Fruit fly (Drosophila melanogaster) whole organism, embryonic: ENCODE results near the gene Rad9.

ENCODE experiments used
- Atf6 ChIP-seq: fragments of 200-800 bp; sonication (Bioruptor generic); IDR thresholded peaks from 2 replicates; pipeline ENCODE4 v1.3.6; 2022; ENCODE audit warnings: missing biosample characterization, missing genetic modification characterization
- B-H2 ChIP-seq: fragments of 200-800 bp; sonication (Bioruptor generic); optimal IDR thresholded peaks from 2 replicates; lab custom pipeline; 2018; ENCODE audit warnings: missing biosample characterization, mild to moderate bottlenecking, missing genetic modification characterization
- CG12236 ChIP-seq: fragments of 200-800 bp; sonication (Bioruptor generic); optimal IDR thresholded peaks from 2 replicates; lab custom pipeline; 2016; ENCODE audit warnings: missing biosample characterization, missing genetic modification characterization
- CG1233 ChIP-seq: fragments of 200-800 bp; sonication (Bioruptor generic); optimal IDR thresholded peaks from 4 replicates; lab custom pipeline; 2018; ENCODE audit warnings: missing biosample characterization, mild to moderate bottlenecking, missing genetic modification characterization
- CG15011 ChIP-seq: fragments of 200-800 bp; sonication (Bioruptor generic); optimal IDR thresholded peaks from 3 replicates; lab custom pipeline; 2018; ENCODE audit warnings: missing biosample characterization, mild to moderate bottlenecking, missing genetic modification characterization
- CG15514 ChIP-seq: fragments of 200-800 bp; sonication (Bioruptor generic); optimal IDR thresholded peaks from 3 replicates; lab custom pipeline; 2017; ENCODE audit warnings: missing biosample characterization, missing genetic modification characterization, mild to moderate bottlenecking, moderate library complexity, missing genetic modification reagents
- CG1602 ChIP-seq: fragments of 200-800 bp; sonication (Bioruptor generic); optimal IDR thresholded peaks from 3 replicates; lab custom pipeline; 2016; ENCODE audit warnings: missing biosample characterization, missing genetic modification characterization
- CG16863 ChIP-seq: fragments of 200-800 bp; sonication (Bioruptor generic); optimal IDR thresholded peaks from 3 replicates; lab custom pipeline; 2016; ENCODE audit warnings: missing biosample characterization, missing genetic modification characterization
- CG17186 ChIP-seq: fragments of 200-800 bp; sonication (Bioruptor generic); optimal IDR thresholded peaks from 3 replicates; lab custom pipeline; 2017; ENCODE audit warnings: missing biosample characterization, missing genetic modification reagents, missing genetic modification characterization
- CG17829 ChIP-seq: fragments of 200-800 bp; optimal IDR thresholded peaks from 2 replicates; lab custom pipeline; 2019; ENCODE audit warnings: missing biosample characterization, mild to moderate bottlenecking, missing genetic modification characterization, moderate library complexity
- CG18476 ChIP-seq: fragments of 200-800 bp; sonication (Bioruptor generic); optimal IDR thresholded peaks from 2 replicates; lab custom pipeline; 2016; ENCODE audit warnings: missing biosample characterization, mild to moderate bottlenecking, missing genetic modification characterization
- CG2129 ChIP-seq: fragments of 200-800 bp; sonication (Bioruptor generic); IDR thresholded peaks from 2 replicates; pipeline ENCODE4 v1.3.6; 2022; ENCODE audit warnings: missing biosample characterization, missing genetic modification characterization; ENCODE audit not compliant: partially characterized antibody
- CG2712 ChIP-seq: fragments of 200-800 bp; optimal IDR thresholded peaks from 3 replicates; lab custom pipeline; 2019; ENCODE audit warnings: missing biosample characterization, mild to moderate bottlenecking, missing genetic modification characterization, moderate library complexity
- CG31441 ChIP-seq: fragments of 200-800 bp; sonication (Bioruptor generic); IDR thresholded peaks from 2 replicates; pipeline ENCODE4 v1.3.6; 2022; ENCODE audit warnings: missing biosample characterization, missing genetic modification characterization
- CG34422 ChIP-seq: fragments of 200-800 bp; sonication (Bioruptor generic); IDR thresholded peaks from 3 replicates; pipeline ENCODE4 v1.3.6; 2022; ENCODE audit warnings: missing biosample characterization, missing genetic modification characterization
- CG3838 ChIP-seq: fragments of 200-800 bp; sonication (Bioruptor generic); optimal IDR thresholded peaks from 3 replicates; lab custom pipeline; 2016; ENCODE audit warnings: missing biosample characterization, missing genetic modification characterization
- CG4328 ChIP-seq: fragments of 200-800 bp; sonication (Bioruptor generic); optimal IDR thresholded peaks from 3 replicates; lab custom pipeline; 2017; ENCODE audit warnings: missing biosample characterization, missing genetic modification reagents, missing genetic modification characterization
- CG6254 ChIP-seq: fragments of 200-800 bp; sonication (Bioruptor generic); optimal IDR thresholded peaks from 3 replicates; lab custom pipeline; 2017; ENCODE audit warnings: mild to moderate bottlenecking, missing biosample characterization, missing genetic modification reagents, missing genetic modification characterization
- CG6813 ChIP-seq: fragments of 200-800 bp; sonication (Bioruptor generic); optimal IDR thresholded peaks from 2 replicates; lab custom pipeline; 2017; ENCODE audit warnings: missing biosample characterization, missing genetic modification characterization, mild to moderate bottlenecking, moderate library complexity, missing genetic modification reagents
- CG6854 ChIP-seq: fragments of 200-800 bp; sonication (Bioruptor generic); optimal IDR thresholded peaks from 3 replicates; lab custom pipeline; 2017; ENCODE audit warnings: missing biosample characterization, mild to moderate bottlenecking, missing genetic modification characterization
- Chrac-16 ChIP-seq: fragments of 200-800 bp; sonication (Bioruptor generic); optimal IDR thresholded peaks from 3 replicates; lab custom pipeline; 2016; ENCODE audit warnings: missing biosample characterization, missing genetic modification characterization
- Dref ChIP-seq: fragments of 200-800 bp; sonication (Bioruptor generic); IDR thresholded peaks from 2 replicates; pipeline ENCODE4 v1.3.6; 2022; ENCODE audit warnings: missing biosample characterization, missing genetic modification characterization
- E2f1 ChIP-seq: fragments of 200-800 bp; sonication (Bioruptor generic); IDR thresholded peaks from 2 replicates; pipeline ENCODE4 v1.3.6; 2022; ENCODE audit warnings: missing biosample characterization, missing genetic modification characterization
- Fer2 ChIP-seq: fragments of 200-800 bp; sonication (Bioruptor generic); optimal IDR thresholded peaks from 2 replicates; lab custom pipeline; 2018; ENCODE audit warnings: missing biosample characterization, mild to moderate bottlenecking, missing genetic modification characterization, moderate library complexity
- Gsc ChIP-seq: fragments of 200-800 bp; sonication (Bioruptor generic); IDR thresholded peaks from 2 replicates; pipeline ENCODE4 v1.3.6; 2022; ENCODE audit warnings: missing biosample characterization, missing genetic modification characterization
- HLH3B ChIP-seq: fragments of 200-800 bp; sonication (Bioruptor generic); IDR thresholded peaks from 2 replicates; pipeline ENCODE4 v1.3.6; 2022; ENCODE audit warnings: missing biosample characterization, missing genetic modification characterization
- HmgD ChIP-seq: fragments of 200-800 bp; sonication (Bioruptor generic); optimal IDR thresholded peaks from 3 replicates; lab custom pipeline; 2016; ENCODE audit warnings: missing biosample characterization, missing genetic modification characterization
- MESR4 ChIP-seq: fragments of 200-800 bp; sonication (Bioruptor generic); optimal IDR thresholded peaks from 2 replicates; lab custom pipeline; 2018; ENCODE audit warnings: missing biosample characterization, mild to moderate bottlenecking, missing genetic modification characterization, moderate library complexity
- Neu2 ChIP-seq: fragments of 200-800 bp; sonication (Bioruptor generic); optimal IDR thresholded peaks from 3 replicates; lab custom pipeline; 2016; ENCODE audit warnings: missing biosample characterization, missing genetic modification characterization, borderline replicate concordance
- Poxn ChIP-seq: fragments of 200-800 bp; sonication (Bioruptor generic); IDR thresholded peaks from 2 replicates; pipeline ENCODE4 v1.3.6; 2022; ENCODE audit warnings: missing biosample characterization, missing genetic modification characterization
- Ptx1 ChIP-seq: fragments of 200-800 bp; sonication (Bioruptor generic); IDR thresholded peaks from 2 replicates; pipeline ENCODE4 v1.3.6; 2022; ENCODE audit warnings: missing biosample characterization, missing genetic modification characterization
- ap ChIP-seq: fragments of 200-800 bp; sonication (Bioruptor generic); IDR thresholded peaks from 2 replicates; pipeline ENCODE4 v1.3.6; 2022; ENCODE audit warnings: missing biosample characterization, missing genetic modification characterization
- bigmax ChIP-seq: fragments of 200-800 bp; sonication (Bioruptor generic); optimal IDR thresholded peaks from 2 replicates; lab custom pipeline; 2018; ENCODE audit warnings: missing biosample characterization, mild to moderate bottlenecking, missing genetic modification characterization
- croc ChIP-seq: fragments of 200-800 bp; sonication (Bioruptor generic); conservative IDR thresholded peaks from 3 replicates; pipeline ENCODE4 v1.3.6; 2022; ENCODE audit warnings: missing biosample characterization, missing genetic modification characterization
- dmrt11E ChIP-seq: fragments of 200-800 bp; sonication (Bioruptor generic); optimal IDR thresholded peaks from 3 replicates; lab custom pipeline; 2018; ENCODE audit warnings: missing biosample characterization, mild to moderate bottlenecking, missing genetic modification characterization, moderate library complexity
- en ChIP-seq: fragments of 200-800 bp; sonication (Bioruptor generic); optimal IDR thresholded peaks from 2 replicates; lab custom pipeline; 2016; ENCODE audit warnings: missing biosample characterization, missing genetic modification characterization
- fd102C ChIP-seq: fragments of 200-800 bp; sonication (Bioruptor generic); optimal IDR thresholded peaks from 2 replicates; lab custom pipeline; 2018; ENCODE audit warnings: missing biosample characterization, mild to moderate bottlenecking, missing genetic modification characterization, moderate library complexity
- gem ChIP-seq: fragments of 200-800 bp; sonication (Bioruptor generic); optimal IDR thresholded peaks from 2 replicates; lab custom pipeline; 2019; ENCODE audit warnings: missing biosample characterization, mild to moderate bottlenecking, missing genetic modification characterization, moderate library complexity
- hth ChIP-seq: fragments of >200 bp; optimal IDR thresholded peaks from 2 replicates; lab custom pipeline; 2017; ENCODE audit warnings: inconsistent platforms
- jumu ChIP-seq: fragments of 200-800 bp; sonication (Bioruptor generic); optimal IDR thresholded peaks from 3 replicates; lab custom pipeline; 2016; ENCODE audit warnings: missing biosample characterization, missing genetic modification characterization
- maf-S ChIP-seq: fragments of 200-800 bp; sonication (Bioruptor generic); optimal IDR thresholded peaks from 2 replicates; lab custom pipeline; 2016; ENCODE audit warnings: missing biosample characterization, missing genetic modification characterization
- nerfin-2 ChIP-seq: fragments of 200-800 bp; sonication (Bioruptor generic); IDR thresholded peaks from 2 replicates; pipeline ENCODE4 v1.3.6; 2022; ENCODE audit warnings: missing biosample characterization, missing genetic modification characterization; ENCODE audit not compliant: partially characterized antibody
- org-1 ChIP-seq: fragments of 200-800 bp; sonication (Bioruptor generic); optimal IDR thresholded peaks from 2 replicates; lab custom pipeline; 2017; ENCODE audit warnings: missing biosample characterization, missing genetic modification characterization
- pita ChIP-seq: fragments of 200-800 bp; sonication (Bioruptor generic); optimal IDR thresholded peaks from 2 replicates; lab custom pipeline; 2017; ENCODE audit warnings: missing biosample characterization, mild to moderate bottlenecking, missing genetic modification characterization
- repo ChIP-seq: fragments of 200-800 bp; sonication (Bioruptor generic); optimal IDR thresholded peaks from 2 replicates; lab custom pipeline; 2016; ENCODE audit warnings: missing biosample characterization, missing genetic modification characterization
- seq ChIP-seq: fragments of 200-800 bp; sonication (Bioruptor generic); IDR thresholded peaks from 2 replicates; pipeline ENCODE4 v1.3.6; 2022; ENCODE audit warnings: missing biosample characterization, missing genetic modification characterization
- sim ChIP-seq: fragments of 200-800 bp; sonication (Bioruptor generic); IDR thresholded peaks from 2 replicates; pipeline ENCODE4 v1.3.6; 2022; ENCODE audit warnings: missing biosample characterization, missing genetic modification characterization
- slou ChIP-seq: fragments of 200-800 bp; sonication (Bioruptor generic); optimal IDR thresholded peaks from 3 replicates; lab custom pipeline; 2016; ENCODE audit warnings: missing biosample characterization, missing genetic modification characterization
- sqz ChIP-seq: fragments of 200-800 bp; sonication (Bioruptor generic); optimal IDR thresholded peaks from 3 replicates; lab custom pipeline; 2018; ENCODE audit warnings: missing biosample characterization, mild to moderate bottlenecking, missing genetic modification characterization
- tgo ChIP-seq: fragments of 200-800 bp; sonication (Bioruptor generic); IDR thresholded peaks from 3 replicates; pipeline ENCODE4 v1.3.6; 2022; ENCODE audit warnings: missing biosample characterization, missing genetic modification characterization
- unpg ChIP-seq: fragments of 200-800 bp; sonication (Bioruptor generic); optimal IDR thresholded peaks from 3 replicates; lab custom pipeline; 2018; ENCODE audit warnings: missing biosample characterization, mild to moderate bottlenecking, missing genetic modification characterization, moderate library complexity
- z ChIP-seq: fragments of 200-800 bp; sonication (Bioruptor generic); IDR thresholded peaks from 3 replicates; pipeline ENCODE4 v1.3.6; 2022; ENCODE audit warnings: missing biosample characterization, missing genetic modification characterization

The Rad9 gene

dm6 chr3L:18872440-18872839 lies at the start of gene Rad9, which contains the start of gene Uggt (continued):
- no peak for TF ChIP-seq fd102C
- TF ChIP-seq CG16863 (GFP tag; lab: Kevin White, UChicago), result no peak
- no peak for TF ChIP-seq Gsc (GFP tag; lab: Robert Waterston, UW)
- peak; percentile 56 for TF ChIP-seq CG2712
- TF ChIP-seq CG1233 (GFP tag; lab: Kevin White, UChicago), result no peak
- TF ChIP-seq CG6813 (GFP tag; lab: Kevin White, UChicago), result no peak
- TF ChIP-seq Dref (GFP tag; lab: Robert Waterston, UW), result no peak
- TF ChIP-seq CG3838 (GFP tag; lab: Kevin White, UChicago), result no peak
- peak; percentile 28 for TF ChIP-seq MESR4 (GFP tag; lab: Kevin White, UChicago)
- no peak for TF ChIP-seq en (GFP tag; lab: Kevin White, UChicago)
- TF ChIP-seq Chrac-16, result no peak
- no peak for TF ChIP-seq CG4328 (GFP tag; lab: Kevin White, UChicago)
- no peak for TF ChIP-seq nerfin-2
- TF ChIP-seq Poxn (GFP tag; lab: Robert Waterston, UW), result no peak
- no peak for TF ChIP-seq CG18476 (GFP tag; lab: Kevin White, UChicago)
- peak; percentile 92 for TF ChIP-seq CG15514 (GFP tag; lab: Kevin White, UChicago)
- no peak for TF ChIP-seq HmgD (GFP tag; lab: Kevin White, UChicago)
- no peak for TF ChIP-seq tgo (GFP tag; lab: Robert Waterston, UW)
- TF ChIP-seq CG31441, result no peak
- TF ChIP-seq CG34422 (GFP tag; lab: Robert Waterston, UW), result no peak; the same call in 2 of the 3 replicates
- no peak for TF ChIP-seq gem (tag; lab: Kevin White, UChicago)
- peak; percentile 7 for TF ChIP-seq CG6254 (GFP tag; lab: Kevin White, UChicago)
- no peak for TF ChIP-seq jumu
- TF ChIP-seq maf-S (GFP tag; lab: Kevin White, UChicago), result no peak
- peak; percentile 18 for TF ChIP-seq dmrt11E (tag; lab: Kevin White, UChicago)
- no peak for TF ChIP-seq hth
- TF ChIP-seq CG15011 (GFP tag; lab: Kevin White, UChicago), result no peak
- TF ChIP-seq seq (GFP tag; lab: Robert Waterston, UW), result 0 out of 2 replicates have a peak, but pooled peaks have one; percentile 13
- no peak for TF ChIP-seq sim (GFP tag; lab: Robert Waterston, UW)
- TF ChIP-seq CG6854 (GFP tag; lab: Kevin White, UChicago), result no peak
- peak; percentile 53 for TF ChIP-seq CG17829 (tag; lab: Kevin White, UChicago)
- no peak for TF ChIP-seq pita (GFP tag; lab: Kevin White, UChicago)
- no peak for TF ChIP-seq HLH3B (GFP tag; lab: Robert Waterston, UW)
- TF ChIP-seq bigmax, result no peak
- TF ChIP-seq croc, result no peak; the same call in 2 of the 3 replicates
- TF ChIP-seq Fer2, result no peak
- TF ChIP-seq CG17186, result no peak
- no peak for TF ChIP-seq Neu2 (GFP tag; lab: Kevin White, UChicago)
- no peak for TF ChIP-seq E2f1 (GFP tag; lab: Robert Waterston, UW)
- no peak for TF ChIP-seq unpg (GFP tag; lab: Kevin White, UChicago)
- no peak for TF ChIP-seq CG12236
- no peak for TF ChIP-seq z (GFP tag; lab: Robert Waterston, UW)
- no peak for TF ChIP-seq ap (GFP tag; lab: Robert Waterston, UW)
- TF ChIP-seq slou (GFP tag; lab: Kevin White, UChicago), result no peak
- no peak for TF ChIP-seq CG2129 (GFP tag; lab: Robert Waterston, UW)
- TF ChIP-seq sqz (GFP tag; lab: Kevin White, UChicago), result no peak
- TF ChIP-seq repo (GFP tag; lab: Kevin White, UChicago), result no peak
- TF ChIP-seq Ptx1 (GFP tag; lab: Robert Waterston, UW), result 0 out of 2 replicates have a peak, but pooled peaks have one; percentile 24
- TF ChIP-seq org-1 (GFP tag; lab: Kevin White, UChicago), result no peak
- no peak for TF ChIP-seq CG1602
- no peak for TF ChIP-seq B-H2 (GFP tag; lab: Kevin White, UChicago)
- no peak for TF ChIP-seq Atf6
